Fruit fly (Drosophila melanogaster): ENCODE measurements around the gene Ccdc39.
A peak's percentile ranks its signal among the peaks of the same experiment; 100 is the strongest.

The Ccdc39 gene

dm6 chr3R:4813172-4813716 lies 28.7 kb upstream of the Ccdc39 start (continued):
- TF ChIP-seq mam (GFP tag; optimal IDR thresholded peaks at IDR 0.05) (no peak), CG7271 (tag; optimal IDR thresholded peaks at IDR 0.05) (peak; percentile 12), CG8290 (GFP tag; optimal IDR thresholded peaks at IDR 0.05) (peak; percentile 56), CG8290 (tag; optimal IDR thresholded peaks at IDR 0.05) (peak; percentile 70 to 89), B-H1 (GFP tag; IDR thresholded peaks at IDR 0.05) (peak; percentile 37; the same call in 1 of the 3 replicates), CG17912 (GFP tag; optimal IDR thresholded peaks at IDR 0.05) (peak; percentile 83), bsh (GFP tag; optimal IDR thresholded peaks at IDR 0.05) (peak; percentile 28 to 80), Mad (GFP tag; optimal IDR thresholded peaks at IDR 0.05) (no peak), bcd (GFP tag; optimal IDR thresholded peaks at IDR 0.05) (peak; percentile 51), CG43689 (GFP tag; IDR thresholded peaks at IDR 0.05) (peak; percentile 36; the same call in 1 of the 2 replicates), CG17359 (tag; optimal IDR thresholded peaks at IDR 0.05) (peak; percentile 70), mirr (GFP tag; optimal IDR thresholded peaks at IDR 0.05) (peak; percentile 72), NC2α (GFP tag; optimal IDR thresholded peaks at IDR 0.05) (no peak), chinmo (GFP tag; IDR thresholded peaks at IDR 0.05; ENCODE audit: partially characterized antibody) (0 out of 4 replicates have a peak, but pooled peaks have one; percentile 66), CG12391 (tag; optimal IDR thresholded peaks at IDR 0.05) (peak; percentile 53), Opbp (GFP tag; IDR thresholded peaks at IDR 0.05; ENCODE audit: partially characterized antibody) (peak; percentile 64; the same call in 2 of the 3 replicates), CG4404 (GFP tag; IDR thresholded peaks at IDR 0.05) (peak; percentile 36; the same call in 1 of the 2 replicates), twi (tag; optimal IDR thresholded peaks at IDR 0.05) (peak; percentile 68), Lpt (GFP tag; optimal IDR thresholded peaks at IDR 0.05) (no peak), grn (GFP tag; optimal IDR thresholded peaks at IDR 0.05) (peak; percentile 51), CG11504 (tag; optimal IDR thresholded peaks at IDR 0.05) (no peak), CkIIα-i1 (GFP tag; IDR thresholded peaks at IDR 0.05) (no peak), CG13624 (GFP tag; optimal IDR thresholded peaks at IDR 0.05) (no peak), D (optimal IDR thresholded peaks at IDR 0.05) (no peak), D (GFP tag; optimal IDR thresholded peaks at IDR 0.05) (peak; percentile 65), CG7357 (GFP tag; IDR thresholded peaks at IDR 0.05) (peak; percentile 99), YL-1 (GFP tag; optimal IDR thresholded peaks at IDR 0.05) (peak; percentile 77), gem (tag; optimal IDR thresholded peaks at IDR 0.05) (peak; percentile 66), CG8478 (optimal IDR thresholded peaks at IDR 0.05) (no peak), CG11085 (GFP tag; IDR thresholded peaks at IDR 0.05) (no peak), CG12942 (GFP tag; optimal IDR thresholded peaks at IDR 0.05) (peak; percentile 26), Poxn (GFP tag; IDR thresholded peaks at IDR 0.05) (no peak), CG1529 (GFP tag; optimal IDR thresholded peaks at IDR 0.05) (peak; percentile 78), Oli (tag; optimal IDR thresholded peaks at IDR 0.05) (no peak), CG13123 (GFP tag; optimal IDR thresholded peaks at IDR 0.05) (peak; percentile 61), Hr3 (GFP tag; optimal IDR thresholded peaks at IDR 0.05) (peak; percentile 55), Antp (GFP tag; optimal IDR thresholded peaks at IDR 0.05) (peak; percentile 9), HLH54F (GFP tag; optimal IDR thresholded peaks at IDR 0.05) (peak; percentile 12), fu2 (GFP tag; optimal IDR thresholded peaks at IDR 0.05) (no peak), Vsx1 (GFP tag; optimal IDR thresholded peaks at IDR 0.05) (peak; percentile 65), Oaz (GFP tag; IDR thresholded peaks at IDR 0.05) (peak; percentile 19; the same call in 1 of the 2 replicates), bowl (GFP tag; IDR thresholded peaks at IDR 0.05) (no peak), sisA (GFP tag; IDR thresholded peaks at IDR 0.05) (peak; percentile 58), ken (GFP tag; IDR thresholded peaks at IDR 0.05) (peak; percentile 67; the same call in 2 of the 3 replicates), ind (GFP tag; optimal IDR thresholded peaks at IDR 0.05) (peak; percentile 30), CG14014 (GFP tag; IDR thresholded peaks at IDR 0.05) (peak; percentile 47; the same call in 1 of the 2 replicates), Dad (GFP tag; optimal IDR thresholded peaks at IDR 0.05) (peak; percentile 5), CG15601 (tag; optimal IDR thresholded peaks at IDR 0.05) (peak; percentile 91), CG10321 (GFP tag; IDR thresholded peaks at IDR 0.05) (0 out of 2 replicates have a peak, but pooled peaks have one; percentile 34), HLHmδ (GFP tag; optimal IDR thresholded peaks at IDR 0.05) (no peak), CG15479 (GFP tag; optimal IDR thresholded peaks at IDR 0.05) (peak; percentile 82)
